Worm (Caenorhabditis elegans): ENCODE data around the gene twk-24.
A peak's percentile ranks its signal among the peaks of the same experiment; 100 is the strongest.

The twk-24 gene

DNA sequence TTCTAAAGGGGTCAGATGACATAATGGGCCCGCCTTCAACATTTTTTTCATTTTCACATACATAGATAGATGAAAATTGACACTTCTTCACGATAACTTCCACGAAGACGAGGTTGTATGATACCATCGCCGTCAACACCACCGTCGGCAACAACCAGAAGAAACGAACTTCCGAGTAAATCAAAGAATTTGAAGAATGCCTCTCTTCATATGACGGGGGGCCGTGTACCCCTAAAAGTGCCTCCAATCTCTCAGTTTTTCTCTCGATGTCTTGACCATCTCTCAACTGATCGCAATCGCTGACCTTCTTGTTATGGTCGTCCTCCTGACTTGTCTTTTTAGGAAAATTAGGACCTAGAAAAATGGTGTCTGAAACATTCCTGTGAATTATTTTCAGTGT, 26.4 kb upstream of the twk-24 start:
- no peak for TF ChIP-seq ces-1 (GFP tag; optimal IDR thresholded peaks at IDR 0.05)
- no peak for TF ChIP-seq unc-120 (tag; optimal IDR thresholded peaks at IDR 0.05; ENCODE audit: poor library complexity, severe bottlenecking)
- no peak for TF ChIP-seq drap-1 (GFP tag; optimal IDR thresholded peaks at IDR 0.05)
- no peak for TF ChIP-seq lsy-2 (tag; optimal IDR thresholded peaks at IDR 0.05)
- no peak for TF ChIP-seq cnd-1 (tag; optimal IDR thresholded peaks at IDR 0.05)

DNA sequence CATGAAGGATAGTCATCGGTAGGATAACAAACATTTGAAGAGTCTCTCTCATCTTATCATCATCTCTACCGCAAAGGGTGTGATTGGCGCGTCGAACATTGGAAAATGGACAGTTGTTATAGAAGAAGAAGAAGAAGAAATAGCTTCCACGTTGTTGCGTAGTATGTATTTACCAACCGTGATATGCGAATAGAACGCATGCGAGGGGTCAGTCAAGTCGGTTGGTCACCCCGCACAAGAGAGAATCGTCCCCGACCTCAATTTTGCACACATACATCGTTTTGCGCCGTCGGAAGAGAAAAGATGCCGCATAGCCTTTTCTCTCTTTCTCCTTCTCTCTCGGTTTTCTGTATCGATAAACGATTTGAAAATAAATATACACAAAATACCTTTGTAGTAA, 25.9 kb upstream of the twk-24 start:
- peak; percentile 8 for TF ChIP-seq pha-4 (tag; optimal IDR thresholded peaks at IDR 0.05)
- TF ChIP-seq unc-39 (tag; optimal IDR thresholded peaks at IDR 0.05) = no peak
- peak; percentile 30 for TF ChIP-seq ham-2 (GFP tag; optimal IDR thresholded peaks at IDR 0.05)
- no peak for TF ChIP-seq nhr-12 (tag; optimal IDR thresholded peaks at IDR 0.05)
- no peak for TF ChIP-seq bed-3 (GFP tag; optimal IDR thresholded peaks at IDR 0.05)
- TF ChIP-seq elt-3 (tag; optimal IDR thresholded peaks at IDR 0.05) = no peak
- no peak for TF ChIP-seq unc-120 (tag; optimal IDR thresholded peaks at IDR 0.05; ENCODE audit: poor library complexity, severe bottlenecking)
- TF ChIP-seq nhr-28 (tag; optimal IDR thresholded peaks at IDR 0.05) = no peak
- no peak for TF ChIP-seq sptf-1 (tag; optimal IDR thresholded peaks at IDR 0.05)
- peak; percentile 49 for TF ChIP-seq elt-1 (tag; optimal IDR thresholded peaks at IDR 0.05; ENCODE audit: borderline replicate concordance, insufficient read depth)
- no peak for TF ChIP-seq ceh-43 (GFP tag; optimal IDR thresholded peaks at IDR 0.05)
- TF ChIP-seq sem-2 (GFP tag; optimal IDR thresholded peaks at IDR 0.05) = no peak
- TF ChIP-seq lin-32 (GFP tag; optimal IDR thresholded peaks at IDR 0.05) = no peak
- TF ChIP-seq zip-8 (tag; optimal IDR thresholded peaks at IDR 0.05) = no peak
- TF ChIP-seq mls-2 (tag; optimal IDR thresholded peaks at IDR 0.05) = no peak
- no peak for TF ChIP-seq tbx-8 (GFP tag; optimal IDR thresholded peaks at IDR 0.05)
- TF ChIP-seq nhr-76 (tag; optimal IDR thresholded peaks at IDR 0.05) = no peak
- no peak for TF ChIP-seq nhr-2 (tag; optimal IDR thresholded peaks at IDR 0.05)
- no peak for TF ChIP-seq ztf-11 (tag; optimal IDR thresholded peaks at IDR 0.05)
- TF ChIP-seq lin-13 (tag; optimal IDR thresholded peaks at IDR 0.05) = no peak
- no peak for TF ChIP-seq flh-1 (GFP tag; optimal IDR thresholded peaks at IDR 0.05)
- no peak for TF ChIP-seq cnd-1 (tag; optimal IDR thresholded peaks at IDR 0.05)
- TF ChIP-seq hlh-1 (tag; optimal IDR thresholded peaks at IDR 0.05) = no peak
- TF ChIP-seq ces-1 (GFP tag; optimal IDR thresholded peaks at IDR 0.05) = no peak
- no peak for TF ChIP-seq mep-1 (tag; optimal IDR thresholded peaks at IDR 0.05)

DNA sequence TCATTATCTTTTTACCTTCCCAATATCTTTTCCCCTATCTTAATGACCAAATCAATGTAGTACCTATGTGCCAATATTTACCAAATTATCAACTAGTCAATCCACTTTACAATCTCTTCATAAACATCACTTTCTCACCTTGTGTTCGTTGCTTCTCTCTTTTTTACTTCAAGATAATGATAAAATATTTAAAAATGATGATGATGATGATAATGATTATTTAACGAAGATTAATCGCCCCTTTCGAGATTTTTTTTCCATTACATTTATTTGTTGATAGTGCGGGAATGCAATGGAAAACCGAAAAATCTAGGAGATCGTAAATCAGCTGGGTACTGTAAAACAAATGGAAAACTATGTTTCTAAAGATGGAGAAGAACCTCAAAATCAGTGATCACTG, 25.0 kb upstream of the twk-24 start:
- TF ChIP-seq elt-3 (tag; optimal IDR thresholded peaks at IDR 0.05) (no peak), elt-1 (tag; optimal IDR thresholded peaks at IDR 0.05; ENCODE audit: borderline replicate concordance, insufficient read depth) (no peak), bed-3 (GFP tag; optimal IDR thresholded peaks at IDR 0.05) (no peak), mls-2 (tag; optimal IDR thresholded peaks at IDR 0.05) (no peak), mab-5 (tag; optimal IDR thresholded peaks at IDR 0.05) (no peak)

DNA sequence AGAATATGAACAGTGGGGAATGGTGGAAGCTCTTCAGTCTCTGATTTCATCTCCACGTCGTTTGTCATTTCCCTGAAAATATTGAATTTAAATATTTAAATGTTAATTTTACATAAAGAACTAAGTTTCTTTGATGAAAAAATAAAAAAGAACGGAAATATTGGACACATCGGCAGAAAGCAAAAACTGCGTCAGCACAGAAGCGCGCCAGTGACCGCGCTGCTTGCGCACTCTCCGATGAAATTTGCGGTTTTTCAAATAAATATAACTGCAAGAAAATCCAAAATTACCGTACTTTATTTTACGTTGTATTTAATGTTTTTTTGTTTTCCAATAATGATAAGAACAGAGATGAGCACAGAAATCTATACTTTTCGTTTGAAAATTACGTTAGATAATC, 22.5 kb upstream of the twk-24 start, which contains the start of the genes srpa-68 and srh-16:
Gene srpa-68, minus strand, starts transcription at position 72 of the 400 bp plus-strand sequence.
Gene srh-16, plus strand, starts transcription at position 275 of the 400 bp plus-strand sequence.
- TF ChIP-seq nhr-12 (tag; optimal IDR thresholded peaks at IDR 0.05) = no peak
- TF ChIP-seq nhr-28 (tag; optimal IDR thresholded peaks at IDR 0.05) = no peak
- no peak for TF ChIP-seq mab-5 (tag; optimal IDR thresholded peaks at IDR 0.05)
- no peak for TF ChIP-seq tbx-8 (GFP tag; optimal IDR thresholded peaks at IDR 0.05)
- peak; percentile 87 for TF ChIP-seq lsy-2 (tag; optimal IDR thresholded peaks at IDR 0.05)
- no peak for TF ChIP-seq flh-1 (GFP tag; optimal IDR thresholded peaks at IDR 0.05)
- no peak for TF ChIP-seq ztf-11 (tag; optimal IDR thresholded peaks at IDR 0.05)
- TF ChIP-seq ham-2 (GFP tag; optimal IDR thresholded peaks at IDR 0.05) = no peak
- no peak for TF ChIP-seq elt-3 (tag; optimal IDR thresholded peaks at IDR 0.05)
- peak; percentile 60 for TF ChIP-seq ceh-83 (GFP tag; optimal IDR thresholded peaks at IDR 0.05)
- no peak for TF ChIP-seq nhr-76 (tag; optimal IDR thresholded peaks at IDR 0.05)
- no peak for TF ChIP-seq unc-39 (tag; optimal IDR thresholded peaks at IDR 0.05)
- no peak for TF ChIP-seq sem-2 (GFP tag; optimal IDR thresholded peaks at IDR 0.05)
- TF ChIP-seq unc-120 (tag; optimal IDR thresholded peaks at IDR 0.05; ENCODE audit: poor library complexity, severe bottlenecking) = peak; percentile 23
- TF ChIP-seq M03D4.4 (tag; optimal IDR thresholded peaks at IDR 0.05) = peak; percentile 81
- peak; percentile 29 for TF ChIP-seq unc-62 (GFP tag; optimal IDR thresholded peaks at IDR 0.05)
- peak; percentile 64 for TF ChIP-seq nhr-237 (tag; optimal IDR thresholded peaks at IDR 0.05)
- TF ChIP-seq snpc-4 (tag; optimal IDR thresholded peaks at IDR 0.05) = no peak
- TF ChIP-seq cnd-1 (tag; optimal IDR thresholded peaks at IDR 0.05) = peak; percentile 73
- TF ChIP-seq ceh-39 (tag; optimal IDR thresholded peaks at IDR 0.05) = peak; percentile 73
- TF ChIP-seq bed-3 (GFP tag; optimal IDR thresholded peaks at IDR 0.05) = peak; percentile 39
- peak; percentile 82 for TF ChIP-seq lin-13 (tag; optimal IDR thresholded peaks at IDR 0.05)
- peak; percentile 76 for TF ChIP-seq drap-1 (GFP tag; optimal IDR thresholded peaks at IDR 0.05)
- TF ChIP-seq nhr-2 (tag; optimal IDR thresholded peaks at IDR 0.05) = no peak
- TF ChIP-seq lin-32 (GFP tag; optimal IDR thresholded peaks at IDR 0.05) = no peak
- TF ChIP-seq zip-8 (tag; optimal IDR thresholded peaks at IDR 0.05) = no peak
- peak; percentile 38 for TF ChIP-seq hlh-1 (tag; optimal IDR thresholded peaks at IDR 0.05)
- TF ChIP-seq blmp-1 (tag; optimal IDR thresholded peaks at IDR 0.05) = no peak
- TF ChIP-seq ces-1 (GFP tag; optimal IDR thresholded peaks at IDR 0.05) = peak; percentile 24
- TF ChIP-seq sptf-1 (tag; optimal IDR thresholded peaks at IDR 0.05) = peak; percentile 88
- TF ChIP-seq ceh-43 (GFP tag; optimal IDR thresholded peaks at IDR 0.05) = peak; percentile 64
- TF ChIP-seq mep-1 (tag; optimal IDR thresholded peaks at IDR 0.05) = peak; percentile 94
- peak; percentile 38 for TF ChIP-seq mls-2 (tag; optimal IDR thresholded peaks at IDR 0.05)
- no peak for TF ChIP-seq elt-1 (tag; optimal IDR thresholded peaks at IDR 0.05; ENCODE audit: borderline replicate concordance, insufficient read depth)
- TF ChIP-seq pha-4 (tag; optimal IDR thresholded peaks at IDR 0.05) = peak; percentile 74
